Worm (Caenorhabditis elegans): ENCODE data around the gene str-77.

str-77 gene

DNA sequence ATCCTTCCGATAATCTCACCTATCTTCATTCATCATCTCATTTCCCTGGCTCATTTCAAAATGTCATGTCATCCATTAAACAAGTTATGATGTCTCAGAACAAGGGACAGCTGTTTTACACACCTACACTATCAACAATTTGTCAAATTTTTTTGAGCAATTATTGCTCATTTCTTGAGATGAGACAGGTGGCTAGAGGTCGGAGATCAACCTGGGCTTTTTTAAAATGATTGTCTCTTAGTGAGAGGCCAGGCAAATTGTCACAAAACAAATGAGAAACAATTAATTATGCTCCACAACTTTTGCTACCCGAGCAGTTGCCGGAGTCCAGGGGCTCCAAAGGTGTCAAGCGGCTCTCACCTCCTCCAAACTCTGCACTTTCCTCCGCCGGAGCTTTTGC lies 10.0 kb downstream of the str-77 start:
- TF ChIP-seq lir-1 (GFP tag; conservative IDR thresholded peaks at IDR 0.05) (no peak), F52B5.7 (tag; optimal IDR thresholded peaks at IDR 0.05) (no peak), snpc-1.1 (tag; optimal IDR thresholded peaks at IDR 0.05; ENCODE audit: insufficient read depth) (no peak), C06A6.2 (GFP tag; conservative IDR thresholded peaks at IDR 0.05) (no peak), Y67H2A.10 (GFP tag; conservative IDR thresholded peaks at IDR 0.05) (no peak)

DNA sequence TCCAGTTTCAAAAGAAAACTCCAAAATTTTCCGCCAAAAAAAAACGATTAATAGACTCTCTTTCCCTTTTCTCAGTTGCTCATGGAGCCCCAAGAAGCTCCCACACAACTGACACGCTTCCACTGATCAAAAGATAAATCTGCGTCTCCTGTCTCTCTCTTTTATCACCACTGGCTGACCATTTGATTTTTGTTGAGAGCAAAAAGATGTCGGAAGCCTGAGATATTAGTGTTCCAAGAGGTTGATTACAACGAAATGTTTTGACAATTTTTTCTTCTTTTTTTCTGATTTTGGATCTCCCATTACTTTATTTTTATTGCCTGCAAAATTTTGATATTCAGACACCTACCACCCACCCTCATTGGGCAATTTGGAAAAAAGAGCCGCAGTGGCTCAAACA lies 13.8 kb downstream of the str-77 start, which contains the start of gene twk-42:
Gene twk-42 (minus strand): TSS at position 101 of the 400 bp plus-strand sequence.
- TF ChIP-seq ceh-91 (GFP tag; IDR thresholded peaks at IDR 0.05): no peak

DNA sequence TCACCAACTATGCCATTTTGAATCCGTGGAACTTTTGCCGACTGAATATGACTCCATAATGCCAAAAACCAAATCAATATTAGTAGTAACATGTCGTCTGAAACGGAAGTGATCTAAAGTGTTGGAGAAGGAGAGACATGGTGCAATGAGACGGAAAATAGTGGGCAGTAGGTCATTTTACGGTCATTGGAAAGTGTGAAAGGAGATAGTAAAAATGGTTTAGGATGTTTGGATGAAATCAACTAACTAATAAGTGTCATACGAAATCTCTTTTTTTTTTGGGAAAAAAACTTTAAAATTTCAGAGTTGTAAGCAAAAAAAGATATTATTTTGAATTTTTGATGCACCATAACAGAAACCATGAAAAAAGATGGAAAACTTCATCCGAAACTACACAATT lies 21.1 kb downstream of the str-77 start, which contains the start of gene cutl-4:
Gene cutl-4 (minus strand): TSS at position 101 of the 400 bp plus-strand sequence.
- TF ChIP-seq rec-8 (tag; optimal IDR thresholded peaks at IDR 0.05) (no peak), gei-17 (GFP tag; optimal IDR thresholded peaks at IDR 0.05) (no peak), lin-54 (GFP tag; optimal IDR thresholded peaks at IDR 0.05) (no peak), K12H6.12 (tag; optimal IDR thresholded peaks at IDR 0.05) (no peak), egl-18 (GFP tag; IDR thresholded peaks at IDR 0.05) (no peak), B0336.3 (GFP tag; IDR thresholded peaks at IDR 0.05) (no peak), ztf-18 (tag; optimal IDR thresholded peaks at IDR 0.05) (no peak), nhr-27 (tag; optimal IDR thresholded peaks at IDR 0.05) (no peak), hrde-1 (tag; optimal IDR thresholded peaks at IDR 0.05; ENCODE audit: borderline replicate concordance) (no peak), F33H1.4 (GFP tag; IDR thresholded peaks at IDR 0.05) (no peak), ztf-3 (GFP tag; optimal IDR thresholded peaks at IDR 0.05) (no peak), K11D2.4 (GFP tag; IDR thresholded peaks at IDR 0.05) (no peak), attf-3 (GFP tag; conservative IDR thresholded peaks at IDR 0.05) (no peak), aptf-2 (GFP tag; conservative IDR thresholded peaks at IDR 0.05) (no peak), ets-4 (GFP tag; optimal IDR thresholded peaks at IDR 0.05) (no peak), die-1 (tag; optimal IDR thresholded peaks at IDR 0.05) (no peak), sptf-2 (GFP tag; optimal IDR thresholded peaks at IDR 0.05) (no peak), ztf-6 (GFP tag; IDR thresholded peaks at IDR 0.05) (no peak)

DNA sequence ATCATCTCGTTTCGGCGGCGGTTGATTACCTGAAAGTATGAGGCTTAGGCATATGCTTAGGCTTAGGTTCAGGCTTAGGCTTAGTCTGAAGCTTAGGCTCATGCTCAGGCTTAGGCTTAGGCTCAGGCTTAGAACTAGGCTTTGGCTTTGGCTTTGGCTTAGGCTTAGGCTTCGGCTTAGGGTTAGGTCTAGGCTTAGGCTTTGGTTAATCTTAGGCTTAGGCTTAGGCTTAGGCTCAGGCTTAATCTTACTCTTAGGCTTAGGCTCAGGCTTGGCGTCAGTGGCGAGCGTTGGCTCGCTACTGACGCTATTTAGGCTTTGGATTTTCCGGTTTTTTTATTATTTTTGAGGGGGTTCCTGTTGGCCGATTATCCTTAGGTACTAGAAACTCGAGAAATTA lies 25.1 kb downstream of the str-77 start:
- no peak for TF ChIP-seq bed-1 (GFP tag; IDR thresholded peaks at IDR 0.05)
- no peak for TF ChIP-seq sptf-2 (GFP tag; optimal IDR thresholded peaks at IDR 0.05)
- TF ChIP-seq mel-28 (tag; optimal IDR thresholded peaks at IDR 0.05; ENCODE audit: borderline replicate concordance): no peak
- no peak for TF ChIP-seq F23B12.7 (tag; optimal IDR thresholded peaks at IDR 0.05; ENCODE audit: insufficient read depth)

DNA sequence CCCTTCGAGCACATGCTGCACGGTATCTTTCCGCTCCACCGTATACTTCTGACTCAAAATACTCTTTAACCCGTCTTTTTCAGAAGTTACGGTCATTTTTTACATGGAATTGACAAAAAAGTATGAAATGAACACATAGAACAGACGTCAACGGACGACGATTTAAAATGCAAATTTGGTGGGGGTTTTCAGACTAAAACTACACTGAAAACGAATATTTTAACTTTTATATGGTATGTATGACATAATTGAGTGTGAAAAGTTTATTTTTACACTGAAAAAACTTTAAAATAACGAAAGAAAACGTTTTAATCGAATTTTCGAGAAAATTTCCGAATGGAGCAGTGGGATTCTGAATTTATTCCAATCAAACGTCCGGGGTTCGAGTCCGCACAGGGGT lies 28.2 kb downstream of the str-77 start, which contains the start of gene twk-36:
Gene twk-36 (minus strand): TSS at position 101 of the 400 bp plus-strand sequence.
- no peak for TF ChIP-seq mel-28 (tag; optimal IDR thresholded peaks at IDR 0.05; ENCODE audit: borderline replicate concordance)
- TF ChIP-seq athp-1 (tag; optimal IDR thresholded peaks at IDR 0.05): no peak
- no peak for TF ChIP-seq Y67H2A.10 (GFP tag; conservative IDR thresholded peaks at IDR 0.05)
- no peak for TF ChIP-seq egl-18 (GFP tag; IDR thresholded peaks at IDR 0.05)
- TF ChIP-seq madf-6 (GFP tag; IDR thresholded peaks at IDR 0.05): no peak

DNA sequence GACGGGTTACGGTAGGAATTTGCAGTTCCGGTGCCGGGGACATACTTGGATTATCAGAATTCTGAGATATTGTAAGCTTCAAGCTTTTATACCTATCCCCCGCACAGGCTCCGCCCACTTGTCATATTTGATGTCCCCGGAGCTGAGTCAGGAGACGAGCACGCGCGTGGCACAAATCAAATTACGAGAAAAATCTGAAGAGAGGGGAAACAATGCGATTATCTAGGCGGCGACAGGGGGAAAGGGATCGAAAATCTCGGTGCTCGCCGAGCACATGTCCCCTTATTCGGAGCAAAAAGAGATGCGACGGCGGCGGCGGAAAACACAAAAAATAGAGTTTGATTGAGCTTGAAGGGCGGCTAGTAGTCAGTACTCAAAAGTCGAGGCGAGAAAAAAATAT lies 30.4 kb downstream of the str-77 start, which contains the start of gene R12G8.1:
Gene R12G8.1 (minus strand): TSS at position 63 of the 400 bp plus-strand sequence.
- TF ChIP-seq hsf-1 (GFP tag; IDR thresholded peaks at IDR 0.05): no peak
- TF ChIP-seq ceh-27 (GFP tag; optimal IDR thresholded peaks at IDR 0.05): no peak
- TF ChIP-seq sptf-2 (GFP tag; optimal IDR thresholded peaks at IDR 0.05): no peak
- no peak for TF ChIP-seq rcor-1 (GFP tag; IDR thresholded peaks at IDR 0.05)
- peak; percentile 76 for TF ChIP-seq zfh-2 (GFP tag; conservative IDR thresholded peaks at IDR 0.05)
- 0 out of 2 replicates have a peak, but pooled peaks have one; percentile 19 for TF ChIP-seq K11D2.4 (GFP tag; IDR thresholded peaks at IDR 0.05)

Measured in whole organism, young adult.